Fruit fly (Drosophila melanogaster): ENCODE results near the gene CG6418.
A peak's percentile ranks its signal among the peaks of the same experiment; 100 is the strongest.

CG6418 gene

DNA sequence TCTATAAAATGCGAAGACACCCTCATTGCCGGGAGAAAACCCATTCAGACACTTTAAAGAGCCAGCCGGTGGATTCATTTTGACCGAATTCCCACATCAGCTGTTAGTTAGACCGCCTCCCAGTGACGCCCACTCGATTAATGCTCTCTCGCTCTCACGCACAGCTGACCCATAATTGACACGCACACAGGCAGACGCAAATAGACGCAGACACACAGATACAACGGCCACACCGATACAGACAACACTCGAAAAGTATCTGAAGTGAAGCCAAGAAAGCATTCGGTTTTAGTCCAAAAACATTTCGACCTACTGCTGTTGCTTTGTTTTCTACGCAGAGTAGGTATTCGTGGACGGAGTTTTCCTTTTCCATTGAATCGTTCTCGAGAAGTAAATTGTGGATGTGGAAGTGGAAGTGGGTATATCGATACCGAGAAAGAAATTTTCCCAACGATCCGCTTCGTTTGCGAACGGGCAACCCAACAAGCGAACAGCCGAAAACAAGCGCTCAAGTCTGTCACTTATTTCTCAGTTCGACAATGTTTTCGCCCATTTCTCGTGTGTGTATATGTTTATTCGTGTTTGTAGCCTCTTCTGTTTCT, 18.7 kb downstream of the CG6418 start (continued):
- TF ChIP-seq zfh1 (GFP tag; IDR thresholded peaks at IDR 0.05) (0 out of 3 replicates have a peak, but pooled peaks have one; percentile 27), CG12299 (tag; optimal IDR thresholded peaks at IDR 0.05) (no peak), sens-2 (GFP tag; IDR thresholded peaks at IDR 0.05) (no peak), caup (GFP tag; optimal IDR thresholded peaks at IDR 0.05; ENCODE audit: severe bottlenecking) (no peak), nau (GFP tag; optimal IDR thresholded peaks at IDR 0.05) (no peak), CG7372 (GFP tag; IDR thresholded peaks at IDR 0.05) (no peak), Nf-YA (GFP tag; IDR thresholded peaks at IDR 0.05) (0 out of 2 replicates have a peak, but pooled peaks have one; percentile 12), CG31365 (tag; optimal IDR thresholded peaks at IDR 0.05) (no peak), vvl (GFP tag; IDR thresholded peaks at IDR 0.05) (no peak), CG18011 (GFP tag; optimal IDR thresholded peaks at IDR 0.05) (no peak), CG4707 (GFP tag; optimal IDR thresholded peaks at IDR 0.05) (no peak), z (GFP tag; IDR thresholded peaks at IDR 0.05) (0 out of 3 replicates have a peak, but pooled peaks have one; percentile 46), CG2889 (GFP tag; IDR thresholded peaks at IDR 0.05) (no peak), Ets65A (GFP tag) (no peak), CG10209 (GFP tag; optimal IDR thresholded peaks at IDR 0.05) (no peak), CG14441 (GFP tag; IDR thresholded peaks at IDR 0.05) (peak; percentile 21; the same call in 1 of the 2 replicates), Stat92E (GFP tag; optimal IDR thresholded peaks at IDR 0.05) (peak in 1 of 3 experiments; percentile 83), CG17328 (GFP tag; IDR thresholded peaks at IDR 0.05) (no peak), tup (GFP tag; optimal IDR thresholded peaks at IDR 0.05) (no peak), nmo (GFP tag; optimal IDR thresholded peaks at IDR 0.05) (no peak), tap (tag; optimal IDR thresholded peaks at IDR 0.05) (no peak), wek (GFP tag; optimal IDR thresholded peaks at IDR 0.05) (no peak), sob (GFP tag; IDR thresholded peaks at IDR 0.05) (peak; percentile 22; the same call in 1 of the 2 replicates), Chrac-16 (GFP tag; optimal IDR thresholded peaks at IDR 0.05) (no peak), chm (GFP tag; IDR thresholded peaks at IDR 0.05) (peak; percentile 75; the same call in 1 of the 2 replicates), Dbx (GFP tag; IDR thresholded peaks at IDR 0.05) (no peak; the same call in 2 of the 3 replicates), Atf6 (GFP tag; IDR thresholded peaks at IDR 0.05) (0 out of 2 replicates have a peak, but pooled peaks have one; percentile 41), D19B (GFP tag; optimal IDR thresholded peaks at IDR 0.05) (no peak), CG18262 (tag; optimal IDR thresholded peaks at IDR 0.05) (peak; percentile 31), CG1832 (GFP tag; optimal IDR thresholded peaks at IDR 0.05) (peak; percentile 37), Aef1 (GFP tag; IDR thresholded peaks at IDR 0.05) (no peak), cato (GFP tag; optimal IDR thresholded peaks at IDR 0.05; ENCODE audit: borderline replicate concordance) (no peak), phol (tag; optimal IDR thresholded peaks at IDR 0.05) (no peak), lilli (GFP tag; optimal IDR thresholded peaks at IDR 0.05) (no peak), crol (GFP tag; IDR thresholded peaks at IDR 0.05) (peak; percentile 21; the same call in 1 of the 2 replicates), grn (GFP tag; optimal IDR thresholded peaks at IDR 0.05) (no peak), nerfin-1 (tag; optimal IDR thresholded peaks at IDR 0.05) (peak; percentile 23), CG7839 (tag; optimal IDR thresholded peaks at IDR 0.05) (no peak), slp2 (GFP tag; optimal IDR thresholded peaks at IDR 0.05) (no peak), NK7.1 (GFP tag; optimal IDR thresholded peaks at IDR 0.05) (no peak), HLH3B (GFP tag; IDR thresholded peaks at IDR 0.05) (no peak; the same call in 1 of the 2 replicates), kah (GFP tag; optimal IDR thresholded peaks at IDR 0.05) (peak; percentile 41), CG12071 (GFP tag; optimal IDR thresholded peaks at IDR 0.05) (no peak), en (GFP tag; optimal IDR thresholded peaks at IDR 0.05) (no peak), H2.0 (GFP tag; IDR thresholded peaks at IDR 0.05) (no peak), CG8924 (tag; optimal IDR thresholded peaks at IDR 0.05) (peak; percentile 23), CG7987 (GFP tag; optimal IDR thresholded peaks at IDR 0.05) (peak; percentile 13)
